Worm (Caenorhabditis elegans): ENCODE data around the gene Y39B6A.10.

ce11 chrV:19177804-19178203, 44.4 kb upstream of the Y39B6A.10 start:
- TF ChIP-seq unc-62 (GFP tag; optimal IDR thresholded peaks at IDR 0.05) (no peak), daf-12 (tag; optimal IDR thresholded peaks at IDR 0.05) (no peak)

Measured in whole organism, L3 larva.